Worm (Caenorhabditis elegans) whole organism, late embryonic: ENCODE results near the gene C08G5.6.

Experiments used
- Y22D7AL.16 ChIP-seq: sonication (generic microtip); optimal IDR thresholded peaks from 2 replicates; lab custom pipeline; 2016; ENCODE audit warnings: missing genetic modification characterization, missing compliant biosample characterization
- ceh-45 ChIP-seq: fragments of 200-800 bp; sonication (Bioruptor generic); IDR thresholded peaks from 2 replicates; pipeline ENCODE4 v1.3.6; 2022; ENCODE audit warnings: missing genetic modification reagents, missing genetic modification characterization, missing compliant biosample characterization
- hlh-8 ChIP-seq: sonication (generic microtip); optimal IDR thresholded peaks from 2 replicates; lab custom pipeline; 2016; ENCODE audit warnings: missing genotype, missing genetic modification characterization, missing compliant biosample characterization
- pag-3 ChIP-seq: sonication (generic microtip); optimal IDR thresholded peaks from 2 replicates; lab custom pipeline; 2016; ENCODE audit warnings: missing compliant biosample characterization, missing genetic modification characterization, borderline replicate concordance
- ref-2 ChIP-seq: sonication (generic microtip); optimal IDR thresholded peaks from 2 replicates; lab custom pipeline; 2016; ENCODE audit warnings: missing genetic modification characterization, missing compliant biosample characterization
- unc-42 ChIP-seq: sonication (generic microtip); optimal IDR thresholded peaks from 2 replicates; lab custom pipeline; 2016; ENCODE audit warnings: missing genotype, missing genetic modification characterization, missing compliant biosample characterization

DNA sequence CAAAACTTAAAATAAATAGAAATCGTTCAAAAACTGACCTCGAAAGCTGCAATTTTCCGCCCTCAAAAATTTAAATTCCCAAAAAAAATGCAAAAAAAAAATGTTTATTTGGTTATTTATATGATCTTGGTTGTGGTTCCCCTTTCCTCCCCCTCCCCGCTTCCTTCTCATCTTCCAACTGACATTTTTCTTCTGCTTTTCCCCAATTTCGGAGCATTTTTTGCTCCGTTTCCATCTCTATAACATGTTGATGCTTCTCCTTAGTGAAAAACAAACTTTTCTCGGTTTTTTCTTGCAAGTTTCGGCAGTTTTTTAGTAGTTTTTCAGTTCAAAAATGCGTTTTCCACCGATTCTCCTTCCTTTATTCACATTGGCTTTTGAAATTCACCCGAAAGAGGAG, 4.7 kb downstream of the C08G5.6 start, which contains the start of gene Y39F10A.1:
- no peak for TF ChIP-seq ceh-45
- no peak for TF ChIP-seq hlh-8 (tag; lab: Kevin White, UChicago)
- TF ChIP-seq unc-42 (tag; lab: Kevin White, UChicago), result no peak
- TF ChIP-seq pag-3 (tag; lab: Kevin White, UChicago), result no peak
- TF ChIP-seq Y22D7AL.16 (tag; lab: Kevin White, UChicago), result no peak
- TF ChIP-seq ref-2, result no peak
